Fruit fly (Drosophila melanogaster): Measurements from ENCODE around the gene AdoR.

Gene AdoR

dm6 chr3R:30153864-30154263 lies 4.5 kb upstream of the AdoR start (continued):
- TF ChIP-seq sens-2 (GFP tag; IDR thresholded peaks at IDR 0.05), result no peak
- no peak for TF ChIP-seq lilli (GFP tag; optimal IDR thresholded peaks at IDR 0.05)
- peak; percentile 18; the same call in 1 of the 2 replicates for TF ChIP-seq amos (GFP tag; IDR thresholded peaks at IDR 0.05; ENCODE audit: partially characterized antibody)
- TF ChIP-seq lov (optimal IDR thresholded peaks at IDR 0.05), result no peak
- TF ChIP-seq lov (GFP tag; IDR thresholded peaks at IDR 0.05), result no peak
- no peak for TF ChIP-seq grn (GFP tag; optimal IDR thresholded peaks at IDR 0.05)
- TF ChIP-seq NC2β (GFP tag; optimal IDR thresholded peaks at IDR 0.05), result no peak
- no peak for TF ChIP-seq h (optimal IDR thresholded peaks at IDR 0.05)
- no peak for TF ChIP-seq CG10565 (GFP tag; optimal IDR thresholded peaks at IDR 0.05)
- no peak for TF ChIP-seq CG2120 (GFP tag; optimal IDR thresholded peaks at IDR 0.05)
- TF ChIP-seq Xrp1 (GFP tag; IDR thresholded peaks at IDR 0.05), result no peak
- TF ChIP-seq CG13296 (GFP tag; optimal IDR thresholded peaks at IDR 0.05), result no peak
- no peak for TF ChIP-seq CG10321 (GFP tag; IDR thresholded peaks at IDR 0.05)
- peak in 1 of 2 experiments; percentile 46 for TF ChIP-seq Eip74EF (GFP tag; optimal IDR thresholded peaks at IDR 0.05)
- TF ChIP-seq HLHmδ (GFP tag; optimal IDR thresholded peaks at IDR 0.05), result no peak
- peak; percentile 90 for TF ChIP-seq CG2199 (GFP tag; IDR thresholded peaks at IDR 0.05)
- no peak for TF ChIP-seq CG17328 (GFP tag; IDR thresholded peaks at IDR 0.05)
- TF ChIP-seq run (tag; optimal IDR thresholded peaks at IDR 0.05), result no peak
- no peak for TF ChIP-seq pzg (GFP tag; optimal IDR thresholded peaks at IDR 0.05)
- TF ChIP-seq zfh2 (GFP tag; optimal IDR thresholded peaks at IDR 0.05), result no peak
- TF ChIP-seq CG6272 (GFP tag; IDR thresholded peaks at IDR 0.05), result no peak
- peak; percentile 3 for TF ChIP-seq HmgD (GFP tag; optimal IDR thresholded peaks at IDR 0.05)
- no peak for TF ChIP-seq wor (GFP tag; IDR thresholded peaks at IDR 0.05)
- TF ChIP-seq shn (GFP tag; optimal IDR thresholded peaks at IDR 0.05), result no peak
- TF ChIP-seq hth (optimal IDR thresholded peaks at IDR 0.05), result no peak
- TF ChIP-seq Sox102F (GFP tag; optimal IDR thresholded peaks at IDR 0.05), result no peak
- TF ChIP-seq CG18011 (GFP tag; optimal IDR thresholded peaks at IDR 0.05), result peak; percentile 55
- no peak for TF ChIP-seq Doc3 (GFP tag; IDR thresholded peaks at IDR 0.05; ENCODE audit: partially characterized antibody)
- TF ChIP-seq Six4 (GFP tag; optimal IDR thresholded peaks at IDR 0.05), result no peak
- peak; percentile 36 for TF ChIP-seq Med (GFP tag)
- no peak for TF ChIP-seq Mad (GFP tag; optimal IDR thresholded peaks at IDR 0.05)
- no peak for TF ChIP-seq Dref (GFP tag; IDR thresholded peaks at IDR 0.05)
- no peak for TF ChIP-seq crc (GFP tag; optimal IDR thresholded peaks at IDR 0.05)
- no peak for TF ChIP-seq chinmo (GFP tag; IDR thresholded peaks at IDR 0.05; ENCODE audit: partially characterized antibody)
- no peak for TF ChIP-seq Atf3 (GFP tag; optimal IDR thresholded peaks at IDR 0.05)
- no peak for TF ChIP-seq CG14965 (GFP tag; optimal IDR thresholded peaks at IDR 0.05; ENCODE audit: borderline replicate concordance)
- TF ChIP-seq BtbVII (GFP tag; optimal IDR thresholded peaks at IDR 0.05), result no peak
- TF ChIP-seq CG10431 (GFP tag; optimal IDR thresholded peaks at IDR 0.05), result no peak
- no peak for TF ChIP-seq usp (GFP tag; optimal IDR thresholded peaks at IDR 0.05)
- TF ChIP-seq E2f1 (GFP tag; IDR thresholded peaks at IDR 0.05), result no peak
- no peak for TF ChIP-seq CG6254 (GFP tag; optimal IDR thresholded peaks at IDR 0.05)
- peak; percentile 55 for TF ChIP-seq stwl (tag; optimal IDR thresholded peaks at IDR 0.05)
- no peak for TF ChIP-seq kni (GFP tag; optimal IDR thresholded peaks at IDR 0.05)
- peak; percentile 12 for TF ChIP-seq pita (GFP tag; optimal IDR thresholded peaks at IDR 0.05)
- TF ChIP-seq CG9932 (GFP tag; IDR thresholded peaks at IDR 0.05), result no peak
- TF ChIP-seq gro (GFP tag; optimal IDR thresholded peaks at IDR 0.05), result no peak
- no peak for TF ChIP-seq mld (GFP tag; IDR thresholded peaks at IDR 0.05; ENCODE audit: partially characterized antibody)
- TF ChIP-seq tll (GFP tag; optimal IDR thresholded peaks at IDR 0.05), result no peak
- TF ChIP-seq NFAT (GFP tag; IDR thresholded peaks at IDR 0.05), result no peak
- peak; percentile 95 for TF ChIP-seq CG31365 (tag; optimal IDR thresholded peaks at IDR 0.05)
- TF ChIP-seq Atf-2 (GFP tag; optimal IDR thresholded peaks at IDR 0.05), result no peak
- TF ChIP-seq CG10543 (GFP tag; optimal IDR thresholded peaks at IDR 0.05), result no peak
- TF ChIP-seq CG32772 (GFP tag; IDR thresholded peaks at IDR 0.05), result no peak

Data from whole organism, embryonic.